Worm (Caenorhabditis elegans) whole organism, L2 larva: ENCODE results near the gene ugt-56.

Source experiments
- ZK546.5 ChIP-seq: sonication (generic microtip); optimal IDR thresholded peaks from 2 replicates; lab custom pipeline; 2017; ENCODE audit warnings: missing biosample characterization, missing genetic modification characterization
- egl-27 ChIP-seq: sonication (generic microtip); optimal IDR thresholded peaks from 3 replicates; lab custom pipeline; 2017; ENCODE audit warnings: missing biosample characterization, missing genetic modification reagents, missing genetic modification characterization
- lin-11 ChIP-seq: fragments of 150-350 bp; sonication (generic microtip); optimal IDR thresholded peaks from 2 replicates; lab custom pipeline; 2014; ENCODE audit warnings: missing biosample characterization, missing genetic modification characterization, inconsistent platforms, mixed read lengths
- lin-39 ChIP-seq: fragments of 150-350 bp; optimal IDR thresholded peaks from 2 replicates; lab custom pipeline; 2014; ENCODE audit warnings: missing biosample characterization, missing genetic modification reagents, missing genetic modification characterization
- lsy-2 ChIP-seq, 2 experiments: fragments of 150-350 bp in 1 of 2; sonication (generic microtip) in 1 of 2; optimal IDR thresholded peaks; 2 replicates each; lab custom pipeline; 2014 to 2017; ENCODE audit warnings: missing biosample characterization in 2 of 2, missing genetic modification characterization in 2 of 2
- nhr-11 ChIP-seq: fragments of 150-350 bp; optimal IDR thresholded peaks from 2 replicates; lab custom pipeline; 2014; ENCODE audit warnings: missing biosample characterization, missing genetic modification characterization
- nhr-12 ChIP-seq: fragments of 150-350 bp; optimal IDR thresholded peaks from 2 replicates; lab custom pipeline; 2014; ENCODE audit warnings: missing biosample characterization, missing genetic modification characterization
- nhr-25 ChIP-seq: fragments of 150-350 bp; sonication (generic microtip); optimal IDR thresholded peaks from 3 replicates; lab custom pipeline; 2014; ENCODE audit warnings: missing biosample characterization, missing genetic modification characterization
- snpc-4 ChIP-seq: fragments of 150-350 bp; optimal IDR thresholded peaks from 2 replicates; lab custom pipeline; 2014; ENCODE audit warnings: missing biosample characterization, missing genetic modification characterization
- ztf-4 ChIP-seq: fragments of 150-350 bp; optimal IDR thresholded peaks from 2 replicates; lab custom pipeline; 2014; ENCODE audit warnings: missing biosample characterization, missing genetic modification characterization

DNA sequence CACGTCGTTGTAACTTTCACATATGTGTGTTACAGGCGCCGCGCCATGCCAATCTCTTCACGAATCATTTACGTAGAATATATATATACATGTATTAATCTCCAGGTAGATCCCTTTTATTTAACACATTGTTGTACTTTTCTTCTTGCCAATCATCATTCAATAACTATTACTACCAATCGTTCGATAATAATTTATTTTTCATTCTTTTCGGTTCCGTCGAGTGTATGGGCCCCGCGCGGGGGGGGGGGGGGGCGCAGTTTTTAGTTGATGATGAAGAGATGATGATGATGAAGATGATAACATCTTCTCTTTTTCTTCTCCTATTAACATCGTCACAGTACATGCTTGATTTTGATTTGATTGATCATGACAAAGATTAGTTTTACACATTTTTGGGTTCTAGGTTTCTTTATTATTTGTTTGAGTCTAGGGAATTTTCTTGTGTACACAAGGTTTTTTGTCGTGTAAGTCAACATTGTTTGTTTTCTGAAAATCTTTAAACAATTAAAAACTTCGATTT lies 40.5 kb downstream of the ugt-56 start:
- no peak for TF ChIP-seq snpc-4
- TF ChIP-seq egl-27 (tag; lab: Kevin White, UChicago): no peak
- TF ChIP-seq ZK546.5 (tag; lab: Kevin White, UChicago): no peak
- TF ChIP-seq nhr-25 (tag; lab: Kevin White, UChicago): no peak
- TF ChIP-seq nhr-11: no peak
- TF ChIP-seq lin-39 (tag; lab: Kevin White, UChicago): no peak
- no peak for TF ChIP-seq lsy-2 (tag; optimal IDR thresholded peaks at IDR 0.05; lab: Kevin White, UChicago)
- TF ChIP-seq ztf-4 (tag; lab: Kevin White, UChicago): no peak
- no peak for TF ChIP-seq nhr-12
- no peak for TF ChIP-seq lin-11 (tag; lab: Kevin White, UChicago)
